Worm (Caenorhabditis elegans): ENCODE measurements around the gene che-10.

ce11 chrII:4579375-4579774 is 58.8 kb downstream of the che-10 start:
- TF ChIP-seq snpc-4 (tag; optimal IDR thresholded peaks at IDR 0.05) = no peak
- TF ChIP-seq ceh-88 (GFP tag; IDR thresholded peaks at IDR 0.05) = no peak
- TF ChIP-seq ztf-11 (tag; optimal IDR thresholded peaks at IDR 0.05) = no peak
- TF ChIP-seq elt-2 (tag; optimal IDR thresholded peaks at IDR 0.05) = no peak
- no peak for TF ChIP-seq ceh-63 (GFP tag; optimal IDR thresholded peaks at IDR 0.05)
- no peak for TF ChIP-seq aly-2 (tag; optimal IDR thresholded peaks at IDR 0.05)
- TF ChIP-seq fkh-10 (GFP tag; optimal IDR thresholded peaks at IDR 0.05) = no peak
- TF ChIP-seq dsc-1 (tag; optimal IDR thresholded peaks at IDR 0.05) = no peak
- no peak for TF ChIP-seq nhr-237 (tag; optimal IDR thresholded peaks at IDR 0.05)
